ENCODE assay signal across 1 fruit fly cellular context in the genomic region with DNA sequence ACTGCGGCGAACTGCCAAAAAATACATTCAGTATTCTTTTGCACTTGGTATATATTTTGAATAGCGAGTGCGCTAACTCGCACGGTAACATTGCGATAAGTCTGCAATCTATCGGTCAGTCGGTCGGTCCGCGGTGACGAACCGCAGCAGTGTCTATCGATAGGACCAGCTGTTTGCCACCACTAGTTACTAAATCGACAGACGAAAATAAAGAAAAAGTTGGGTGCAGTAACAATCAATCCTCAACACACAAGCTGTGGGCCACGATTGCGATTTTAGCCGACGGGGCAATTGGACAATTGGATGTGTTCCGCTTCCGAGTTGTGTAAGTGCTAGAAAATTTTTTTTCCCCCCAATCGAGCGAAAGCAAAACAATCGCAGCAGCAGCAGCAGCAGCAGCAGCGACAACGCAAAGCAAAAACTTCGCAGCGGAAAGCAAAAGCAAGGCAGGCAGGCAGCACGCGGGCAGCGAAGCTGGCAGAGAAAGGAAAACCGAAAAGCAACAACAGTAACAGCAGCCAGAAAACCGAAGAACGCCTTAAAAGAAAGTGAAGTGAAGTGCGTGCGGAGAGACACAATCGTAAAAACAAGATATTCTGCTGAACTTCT.
TF ChIP-seq lines count a peak whose summit lies in the region.

A gene (plus strand): TSS at position 96 of the 609 bp plus-strand sequence.

TF ChIP-seq in whole organism, embryonic, 481 proteins besides CTCF, POLR2A, EP300 and RAD21 (continued from another document and continues in another):
- TF ChIP-seq mirr (GFP tag; optimal IDR thresholded peaks at IDR 0.05; lab: Kevin White, UChicago) (no peak), esg (GFP tag; conservative IDR thresholded peaks at IDR 0.05; lab: Robert Waterston, UW) (no peak), ato (GFP tag; IDR thresholded peaks at IDR 0.05; lab: Robert Waterston, UW; ENCODE audit: partially characterized antibody) (peak; percentile 76), CG8388 (GFP tag; optimal IDR thresholded peaks at IDR 0.05; lab: Kevin White, UChicago) (no peak), CG30020 (tag; optimal IDR thresholded peaks at IDR 0.05; lab: Kevin White, UChicago) (peak; percentile 41), btn (GFP tag; optimal IDR thresholded peaks at IDR 0.05; lab: Kevin White, UChicago) (no peak), HLHmδ (GFP tag; optimal IDR thresholded peaks at IDR 0.05; lab: Kevin White, UChicago) (no peak), klu (GFP tag; IDR thresholded peaks at IDR 0.05; lab: Robert Waterston, UW) (no peak), CG2202 (tag; optimal IDR thresholded peaks at IDR 0.05; lab: Kevin White, UChicago) (no peak), Drgx (GFP tag; IDR thresholded peaks at IDR 0.05; lab: Robert Waterston, UW) (no peak), nom (GFP tag; optimal IDR thresholded peaks at IDR 0.05; lab: Kevin White, UChicago) (peak; percentile 28), CG33213 (GFP tag; optimal IDR thresholded peaks at IDR 0.05; lab: Kevin White, UChicago) (peak; percentile 31), E2f1 (GFP tag; IDR thresholded peaks at IDR 0.05; lab: Robert Waterston, UW) (no peak), ab (GFP tag; optimal IDR thresholded peaks at IDR 0.05; lab: Kevin White, UChicago) (no peak), Stat92E (GFP tag; optimal IDR thresholded peaks at IDR 0.05; lab: Kevin White, UChicago) (peak in 1 of 3 experiments; percentile 20), Hr39 (optimal IDR thresholded peaks at IDR 0.05; lab: Kevin White, UChicago) (no peak), gce (GFP tag; IDR thresholded peaks at IDR 0.05; lab: Robert Waterston, UW) (no peak), CG14050 (GFP tag; IDR thresholded peaks at IDR 0.05; lab: Robert Waterston, UW) (no peak), Kr (GFP tag; optimal IDR thresholded peaks at IDR 0.05; lab: Kevin White, UChicago) (no peak), bowl (GFP tag; IDR thresholded peaks at IDR 0.05; lab: Robert Waterston, UW) (no peak), CG15011 (GFP tag; optimal IDR thresholded peaks at IDR 0.05; lab: Kevin White, UChicago) (no peak), CG11085 (GFP tag; IDR thresholded peaks at IDR 0.05; lab: Robert Waterston, UW) (no peak), CG2116 (GFP tag; optimal IDR thresholded peaks at IDR 0.05; lab: Kevin White, UChicago) (peak; percentile 97), CG14710 (tag; optimal IDR thresholded peaks at IDR 0.05; lab: Kevin White, UChicago) (peak; percentile 77), CG2712 (tag; optimal IDR thresholded peaks at IDR 0.05; lab: Kevin White, UChicago) (peak; percentile 44), CG31224 (GFP tag; IDR thresholded peaks at IDR 0.05; lab: Robert Waterston, UW) (no peak), wek (GFP tag; optimal IDR thresholded peaks at IDR 0.05; lab: Kevin White, UChicago) (no peak), Six4 (GFP tag; optimal IDR thresholded peaks at IDR 0.05; lab: Kevin White, UChicago) (no peak), CG11093 (GFP tag; IDR thresholded peaks at IDR 0.05; lab: Robert Waterston, UW) (no peak), pros (GFP tag; optimal IDR thresholded peaks at IDR 0.05; lab: Kevin White, UChicago) (no peak), ap (GFP tag; IDR thresholded peaks at IDR 0.05; lab: Robert Waterston, UW) (no peak), CG32772 (GFP tag; IDR thresholded peaks at IDR 0.05; lab: Robert Waterston, UW) (no peak), hth (optimal IDR thresholded peaks at IDR 0.05; lab: Kevin White, UChicago) (no peak), da (GFP tag; optimal IDR thresholded peaks at IDR 0.05; lab: Kevin White, UChicago) (no peak), CG16863 (GFP tag; optimal IDR thresholded peaks at IDR 0.05; lab: Kevin White, UChicago) (no peak), CG3847 (GFP tag; IDR thresholded peaks at IDR 0.05; lab: Robert Waterston, UW) (peak; percentile 36), bbx (GFP tag; IDR thresholded peaks at IDR 0.05; lab: Robert Waterston, UW; ENCODE audit: partially characterized antibody) (peak; percentile 94), CG3838 (GFP tag; optimal IDR thresholded peaks at IDR 0.05; lab: Kevin White, UChicago) (no peak), sug (tag; optimal IDR thresholded peaks at IDR 0.05; lab: Kevin White, UChicago) (peak; percentile 53), CG13894 (tag; optimal IDR thresholded peaks at IDR 0.05; lab: Kevin White, UChicago) (peak; percentile 43), Tbp (GFP tag; optimal IDR thresholded peaks at IDR 0.05; lab: Kevin White, UChicago) (no peak), Vsx1 (GFP tag; optimal IDR thresholded peaks at IDR 0.05; lab: Kevin White, UChicago) (no peak), crc (GFP tag; optimal IDR thresholded peaks at IDR 0.05; lab: Kevin White, UChicago) (no peak), CG8944 (GFP tag; optimal IDR thresholded peaks at IDR 0.05; lab: Kevin White, UChicago) (no peak), CG17802 (tag; optimal IDR thresholded peaks at IDR 0.05; lab: Kevin White, UChicago) (no peak), lab (GFP tag; optimal IDR thresholded peaks at IDR 0.05; lab: Kevin White, UChicago) (peak; percentile 53), CG10147 (GFP tag; optimal IDR thresholded peaks at IDR 0.05; lab: Kevin White, UChicago) (peak; percentile 0), pho (GFP tag; optimal IDR thresholded peaks at IDR 0.05; lab: Kevin White, UChicago) (peak; percentile 49), disco-r (GFP tag; optimal IDR thresholded peaks at IDR 0.05; lab: Kevin White, UChicago) (no peak), CG12104 (GFP tag; optimal IDR thresholded peaks at IDR 0.05; lab: Kevin White, UChicago) (no peak), CG7839 (tag; optimal IDR thresholded peaks at IDR 0.05; lab: Kevin White, UChicago) (no peak), HLH4C (GFP tag; IDR thresholded peaks at IDR 0.05; lab: Robert Waterston, UW; ENCODE audit: partially characterized antibody) (peak; percentile 83), Jarid2 (GFP tag; optimal IDR thresholded peaks at IDR 0.05; lab: Kevin White, UChicago) (peak; percentile 49), CG1647 (GFP tag; optimal IDR thresholded peaks at IDR 0.05; lab: Kevin White, UChicago) (no peak), CG11695 (GFP tag; IDR thresholded peaks at IDR 0.05; lab: Robert Waterston, UW) (no peak), pum (GFP tag; optimal IDR thresholded peaks at IDR 0.05; lab: Kevin White, UChicago) (no peak), jigr1 (GFP tag; IDR thresholded peaks at IDR 0.05; lab: Robert Waterston, UW) (no peak), amos (GFP tag; IDR thresholded peaks at IDR 0.05; lab: Robert Waterston, UW; ENCODE audit: partially characterized antibody) (peak; percentile 92), D19A (tag; optimal IDR thresholded peaks at IDR 0.05; lab: Kevin White, UChicago) (no peak), cad (GFP tag; optimal IDR thresholded peaks at IDR 0.05; lab: Kevin White, UChicago) (no peak), wor (GFP tag; IDR thresholded peaks at IDR 0.05; lab: Robert Waterston, UW) (no peak), peb (GFP tag; IDR thresholded peaks at IDR 0.05; lab: Robert Waterston, UW) (no peak), CG1832 (GFP tag; optimal IDR thresholded peaks at IDR 0.05; lab: Kevin White, UChicago) (no peak), HmgZ (tag; optimal IDR thresholded peaks at IDR 0.05; lab: Kevin White, UChicago) (peak; percentile 66), NK7.1 (GFP tag; optimal IDR thresholded peaks at IDR 0.05; lab: Kevin White, UChicago) (no peak), CG13296 (GFP tag; optimal IDR thresholded peaks at IDR 0.05; lab: Kevin White, UChicago) (no peak), CG2120 (GFP tag; optimal IDR thresholded peaks at IDR 0.05; lab: Kevin White, UChicago) (peak; percentile 35), CG6683 (GFP tag; optimal IDR thresholded peaks at IDR 0.05; lab: Kevin White, UChicago) (no peak), Dref (GFP tag; IDR thresholded peaks at IDR 0.05; lab: Robert Waterston, UW) (peak; percentile 94), MBD-R2 (GFP tag; IDR thresholded peaks at IDR 0.05; lab: Robert Waterston, UW) (peak; percentile 68), CG17359 (tag; optimal IDR thresholded peaks at IDR 0.05; lab: Kevin White, UChicago) (peak; percentile 38), CG12391 (tag; optimal IDR thresholded peaks at IDR 0.05; lab: Kevin White, UChicago) (peak; percentile 27), sc (optimal IDR thresholded peaks at IDR 0.05; lab: Kevin White, UChicago) (no peak), sc (GFP tag; optimal IDR thresholded peaks at IDR 0.05; lab: Kevin White, UChicago) (no peak), Dfd (GFP tag; optimal IDR thresholded peaks at IDR 0.05; lab: Kevin White, UChicago) (no peak), CG4820 (GFP tag; optimal IDR thresholded peaks at IDR 0.05; lab: Kevin White, UChicago) (no peak), ase (GFP tag; IDR thresholded peaks at IDR 0.05; lab: Robert Waterston, UW) (no peak), eve (GFP tag; optimal IDR thresholded peaks at IDR 0.05; lab: Kevin White, UChicago) (no peak), Mad (GFP tag; optimal IDR thresholded peaks at IDR 0.05; lab: Kevin White, UChicago) (no peak), gsb-n (tag; optimal IDR thresholded peaks at IDR 0.05; lab: Kevin White, UChicago) (no peak), dimm (GFP tag; IDR thresholded peaks at IDR 0.05; lab: Robert Waterston, UW) (no peak), tio (GFP tag; optimal IDR thresholded peaks at IDR 0.05; lab: Kevin White, UChicago) (no peak), CG13424 (tag; optimal IDR thresholded peaks at IDR 0.05; lab: Kevin White, UChicago) (no peak), Sry-δ (GFP tag; optimal IDR thresholded peaks at IDR 0.05; lab: Kevin White, UChicago) (peak; percentile 95), grn (GFP tag; optimal IDR thresholded peaks at IDR 0.05; lab: Kevin White, UChicago) (no peak), rib (GFP tag; IDR thresholded peaks at IDR 0.05; lab: Robert Waterston, UW) (no peak), CG6854 (GFP tag; optimal IDR thresholded peaks at IDR 0.05; lab: Kevin White, UChicago) (peak; percentile 35), hbn (GFP tag; IDR thresholded peaks at IDR 0.05; lab: Robert Waterston, UW; ENCODE audit: partially characterized antibody) (peak; percentile 80), CG2129 (GFP tag; IDR thresholded peaks at IDR 0.05; lab: Robert Waterston, UW; ENCODE audit: partially characterized antibody) (peak; percentile 64), CG18764 (GFP tag; optimal IDR thresholded peaks at IDR 0.05; lab: Kevin White, UChicago) (no peak), vnd (GFP tag; IDR thresholded peaks at IDR 0.05; lab: Robert Waterston, UW; ENCODE audit: partially characterized antibody) (peak; percentile 82), CG7745 (tag; optimal IDR thresholded peaks at IDR 0.05; lab: Kevin White, UChicago) (peak; percentile 8), Ada2b (GFP tag; IDR thresholded peaks at IDR 0.05; lab: Robert Waterston, UW) (no peak), CG9932 (GFP tag; IDR thresholded peaks at IDR 0.05; lab: Robert Waterston, UW) (peak; percentile 60; the same call in 1 of the 2 replicates), CG8281 (tag; optimal IDR thresholded peaks at IDR 0.05; lab: Kevin White, UChicago) (no peak), CG6813 (GFP tag; optimal IDR thresholded peaks at IDR 0.05; lab: Kevin White, UChicago) (no peak), Hmx (GFP tag; optimal IDR thresholded peaks at IDR 0.05; lab: Kevin White, UChicago) (no peak), CG4617 (GFP tag; optimal IDR thresholded peaks at IDR 0.05; lab: Kevin White, UChicago; ENCODE audit: borderline replicate concordance) (peak; percentile 76), CG17568 (GFP tag; optimal IDR thresholded peaks at IDR 0.05; lab: Kevin White, UChicago) (no peak), Aef1 (GFP tag; IDR thresholded peaks at IDR 0.05; lab: Robert Waterston, UW) (no peak), Bdp1 (GFP tag; optimal IDR thresholded peaks at IDR 0.05; lab: Kevin White, UChicago) (no peak), Abd-B (GFP tag; optimal IDR thresholded peaks at IDR 0.05; lab: Kevin White, UChicago) (no peak), CG18011 (GFP tag; optimal IDR thresholded peaks at IDR 0.05; lab: Kevin White, UChicago) (peak; percentile 81), CG2875 (GFP tag; optimal IDR thresholded peaks at IDR 0.05; lab: Kevin White, UChicago) (no peak), kay (GFP tag; optimal IDR thresholded peaks at IDR 0.05; lab: Kevin White, UChicago) (peak; percentile 34), Sry-β (GFP tag; optimal IDR thresholded peaks at IDR 0.05; lab: Kevin White, UChicago) (no peak), dm (GFP tag; optimal IDR thresholded peaks at IDR 0.05; lab: Kevin White, UChicago) (no peak), CG10274 (GFP tag; optimal IDR thresholded peaks at IDR 0.05; lab: Kevin White, UChicago) (no peak), hkb (optimal IDR thresholded peaks at IDR 0.05; lab: Kevin White, UChicago) (no peak), hkb (GFP tag; IDR thresholded peaks at IDR 0.05; lab: Robert Waterston, UW) (no peak), CoRest (tag; optimal IDR thresholded peaks at IDR 0.05; lab: Kevin White, UChicago) (peak; percentile 28), dpn (GFP tag; optimal IDR thresholded peaks at IDR 0.05; lab: Kevin White, UChicago) (peak in 1 of 2 experiments; percentile 41), Deaf1 (tag; optimal IDR thresholded peaks at IDR 0.05; lab: Kevin White, UChicago) (peak; percentile 30), croc (GFP tag; conservative IDR thresholded peaks at IDR 0.05; lab: Robert Waterston, UW) (no peak), CG17385 (GFP tag; optimal IDR thresholded peaks at IDR 0.05; lab: Kevin White, UChicago) (no peak), z (GFP tag; IDR thresholded peaks at IDR 0.05; lab: Robert Waterston, UW) (no peak), Dp (GFP tag; optimal IDR thresholded peaks at IDR 0.05; lab: Kevin White, UChicago) (peak; percentile 85), CG3163 (GFP tag; optimal IDR thresholded peaks at IDR 0.05; lab: Kevin White, UChicago) (no peak), CG18599 (GFP tag; optimal IDR thresholded peaks at IDR 0.05; lab: Kevin White, UChicago) (no peak), CG11456 (GFP tag; IDR thresholded peaks at IDR 0.05; lab: Robert Waterston, UW) (no peak), Dll (GFP tag; IDR thresholded peaks at IDR 0.05; lab: Robert Waterston, UW; ENCODE audit: partially characterized antibody) (peak; percentile 86), corto (GFP tag; optimal IDR thresholded peaks at IDR 0.05; lab: Kevin White, UChicago) (no peak), Adf1 (GFP tag; IDR thresholded peaks at IDR 0.05; lab: Robert Waterston, UW) (peak; percentile 93), CG13123 (GFP tag; optimal IDR thresholded peaks at IDR 0.05; lab: Kevin White, UChicago) (no peak), HmgD (GFP tag; optimal IDR thresholded peaks at IDR 0.05; lab: Kevin White, UChicago) (peak; percentile 15), CG4404 (GFP tag; IDR thresholded peaks at IDR 0.05; lab: Robert Waterston, UW) (no peak), NfI (GFP tag; optimal IDR thresholded peaks at IDR 0.05; lab: Kevin White, UChicago) (peak; percentile 10), inv (GFP tag; IDR thresholded peaks at IDR 0.05; lab: Robert Waterston, UW; ENCODE audit: partially characterized antibody) (peak; percentile 78), Hr51 (GFP tag; optimal IDR thresholded peaks at IDR 0.05; lab: Kevin White, UChicago) (peak in 1 of 2 experiments; percentile 16)
